Worm (Caenorhabditis elegans) whole organism, mixed stage, embryonic: ENCODE results near the gene C34F6.10.

ENCODE experiments used
- M03D4.4 ChIP-seq: sonication (generic microtip); optimal IDR thresholded peaks from 2 replicates; lab custom pipeline; 2017; ENCODE audit warnings: mild to moderate bottlenecking, missing genetic modification characterization, missing compliant biosample characterization
- bed-3 ChIP-seq: fragments of 200-800 bp; sonication (Bioruptor generic); optimal IDR thresholded peaks from 3 replicates; lab custom pipeline; 2018; ENCODE audit warnings: mild to moderate bottlenecking, missing genetic modification characterization, moderate library complexity, missing compliant biosample characterization
- blmp-1 ChIP-seq: fragments of 150-350 bp; optimal IDR thresholded peaks from 2 replicates; lab custom pipeline; 2014; ENCODE audit warnings: missing biosample characterization, missing genetic modification characterization
- ceh-39 ChIP-seq: fragments of 150-350 bp; optimal IDR thresholded peaks from 2 replicates; lab custom pipeline; 2014; ENCODE audit warnings: missing biosample characterization, missing genetic modification characterization
- ceh-83 ChIP-seq: fragments of 200-800 bp; sonication (Bioruptor generic); optimal IDR thresholded peaks from 2 replicates; lab custom pipeline; 2018; ENCODE audit warnings: mild to moderate bottlenecking, missing genetic modification characterization, missing compliant biosample characterization
- ces-1 ChIP-seq: fragments of 150-350 bp; optimal IDR thresholded peaks from 2 replicates; lab custom pipeline; 2014; ENCODE audit warnings: missing biosample characterization, missing genetic modification reagents, missing genetic modification characterization
- cnd-1 ChIP-seq: fragments of 200-800 bp; sonication (Bioruptor generic); optimal IDR thresholded peaks from 2 replicates; lab custom pipeline; 2018; ENCODE audit warnings: mild to moderate bottlenecking, missing genetic modification characterization, missing compliant biosample characterization
- drap-1 ChIP-seq: fragments of 200-800 bp; sonication (Bioruptor generic); optimal IDR thresholded peaks from 3 replicates; lab custom pipeline; 2018; ENCODE audit warnings: mild to moderate bottlenecking, missing genetic modification characterization, missing compliant biosample characterization
- elt-1 ChIP-seq: sonication (generic microtip); optimal IDR thresholded peaks from 2 replicates; lab custom pipeline; 2017; ENCODE audit warnings: missing genetic modification characterization, mild to moderate bottlenecking, missing compliant biosample characterization, antibody characterized with exemption, moderate library complexity, borderline replicate concordance; ENCODE audit not compliant: insufficient read depth
- elt-3 ChIP-seq: fragments of 150-350 bp; optimal IDR thresholded peaks from 2 replicates; lab custom pipeline; 2014; ENCODE audit warnings: missing biosample characterization, missing genetic modification characterization
- flh-1 ChIP-seq: fragments of 200-800 bp; sonication (Bioruptor generic); optimal IDR thresholded peaks from 2 replicates; lab custom pipeline; 2018; ENCODE audit warnings: mild to moderate bottlenecking, missing genetic modification characterization, moderate library complexity, missing compliant biosample characterization
- ham-2 ChIP-seq: fragments of 200-800 bp; sonication (Bioruptor generic); optimal IDR thresholded peaks from 2 replicates; lab custom pipeline; 2018; ENCODE audit warnings: mild to moderate bottlenecking, missing genetic modification characterization, missing compliant biosample characterization
- hlh-1 ChIP-seq: fragments of 150-350 bp; optimal IDR thresholded peaks from 2 replicates; lab custom pipeline; 2014; ENCODE audit warnings: missing biosample characterization, missing genetic modification reagents, missing genetic modification characterization
- lin-13 ChIP-seq: fragments of 150-350 bp; optimal IDR thresholded peaks from 2 replicates; lab custom pipeline; 2014; ENCODE audit warnings: missing biosample characterization, missing genetic modification characterization
- lin-32 ChIP-seq: fragments of 200-800 bp; sonication (Bioruptor generic); optimal IDR thresholded peaks from 2 replicates; lab custom pipeline; 2018; ENCODE audit warnings: mild to moderate bottlenecking, missing genetic modification characterization, missing compliant biosample characterization
- lsy-2 ChIP-seq: fragments of 150-350 bp; optimal IDR thresholded peaks from 2 replicates; lab custom pipeline; 2014; ENCODE audit warnings: missing biosample characterization, missing genetic modification characterization
- mep-1 ChIP-seq: fragments of 150-350 bp; optimal IDR thresholded peaks from 2 replicates; lab custom pipeline; 2017; ENCODE audit warnings: missing biosample characterization, missing genetic modification reagents, missing genetic modification characterization, inconsistent platforms
- mls-2 ChIP-seq: sonication (generic microtip); optimal IDR thresholded peaks from 2 replicates; lab custom pipeline; 2016; ENCODE audit warnings: mild to moderate bottlenecking, missing genetic modification characterization, moderate library complexity, missing compliant biosample characterization
- nhr-2 ChIP-seq: fragments of 150-350 bp; optimal IDR thresholded peaks from 2 replicates; lab custom pipeline; 2014; ENCODE audit warnings: missing biosample characterization, missing genetic modification characterization
- nhr-237 ChIP-seq: fragments of 150-350 bp; optimal IDR thresholded peaks from 2 replicates; lab custom pipeline; 2014; ENCODE audit warnings: missing biosample characterization, missing genetic modification characterization
- nhr-28 ChIP-seq: fragments of 150-350 bp; optimal IDR thresholded peaks from 2 replicates; lab custom pipeline; 2014; ENCODE audit warnings: missing biosample characterization, missing genetic modification characterization
- nhr-76 ChIP-seq: sonication (generic microtip); optimal IDR thresholded peaks from 2 replicates; lab custom pipeline; 2017; ENCODE audit warnings: missing biosample characterization, missing genetic modification characterization
- pha-4 ChIP-seq: fragments of 150-350 bp; optimal IDR thresholded peaks from 2 replicates; lab custom pipeline; 2018; ENCODE audit warnings: missing biosample characterization, missing genetic modification reagents, missing genetic modification characterization
- sem-2 ChIP-seq: fragments of 200-800 bp; sonication (Bioruptor generic); optimal IDR thresholded peaks from 2 replicates; lab custom pipeline; 2018; ENCODE audit warnings: mild to moderate bottlenecking, missing genetic modification characterization, missing compliant biosample characterization
- snpc-4 ChIP-seq: fragments of 150-350 bp; optimal IDR thresholded peaks from 2 replicates; lab custom pipeline; 2014; ENCODE audit warnings: missing biosample characterization, missing genetic modification characterization
- sptf-1 ChIP-seq: sonication (generic microtip); optimal IDR thresholded peaks from 2 replicates; lab custom pipeline; 2017; ENCODE audit warnings: mild to moderate bottlenecking, missing genetic modification characterization, moderate library complexity, missing compliant biosample characterization
- tbx-8 ChIP-seq: fragments of 200-800 bp; sonication (Bioruptor generic); optimal IDR thresholded peaks from 2 replicates; lab custom pipeline; 2018; ENCODE audit warnings: mild to moderate bottlenecking, missing genetic modification characterization, moderate library complexity, missing compliant biosample characterization
- unc-120 ChIP-seq: sonication (generic microtip); optimal IDR thresholded peaks from 2 replicates; lab custom pipeline; 2017; ENCODE audit warnings: missing genetic modification characterization, missing compliant biosample characterization; ENCODE audit not compliant: poor library complexity, severe bottlenecking
- unc-62 ChIP-seq: fragments of 150-350 bp; optimal IDR thresholded peaks from 2 replicates; lab custom pipeline; 2014; ENCODE audit warnings: missing biosample characterization, missing genetic modification reagents, missing genetic modification characterization
- zip-8 ChIP-seq: fragments of 150-350 bp; optimal IDR thresholded peaks from 2 replicates; lab custom pipeline; 2014; ENCODE audit warnings: missing biosample characterization, missing genetic modification characterization

The C34F6.10 gene

DNA sequence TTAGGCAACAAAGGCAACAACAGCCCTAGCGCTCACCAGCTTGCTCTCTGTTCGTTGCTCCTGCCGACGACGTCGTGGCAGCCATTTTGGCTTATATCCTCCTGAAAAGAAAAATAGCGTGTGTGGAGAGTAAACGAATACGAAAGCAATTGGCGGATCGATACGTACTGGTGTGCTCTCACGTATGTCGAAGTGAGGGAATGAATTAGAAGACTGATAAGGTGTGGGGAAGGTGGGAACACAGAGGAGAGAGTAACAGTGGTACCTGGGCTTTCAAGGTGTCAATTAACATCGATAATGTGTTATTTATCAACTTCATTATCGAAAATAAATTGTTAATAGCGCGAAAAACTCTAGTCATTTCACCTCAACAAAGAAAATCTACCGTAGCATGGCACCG lies 31.6 kb downstream of the C34F6.10 start, which contains the start of gene C34F6.5:
Gene C34F6.5, minus strand, starts transcription at position 101 of the 400 bp plus-strand sequence.
- TF ChIP-seq bed-3 (GFP tag; lab: Kevin White, UChicago) = no peak
- TF ChIP-seq flh-1 (GFP tag; lab: Kevin White, UChicago) = no peak
- no peak for TF ChIP-seq mls-2 (tag; lab: Kevin White, UChicago)
- no peak for TF ChIP-seq unc-62 (GFP tag; lab: Kevin White, UChicago)
- no peak for TF ChIP-seq nhr-2 (tag; lab: Kevin White, UChicago)
- no peak for TF ChIP-seq ces-1 (GFP tag; lab: Kevin White, UChicago)
- TF ChIP-seq lsy-2 = no peak
- no peak for TF ChIP-seq snpc-4
- TF ChIP-seq sem-2 (GFP tag; lab: Kevin White, UChicago) = no peak

DNA sequence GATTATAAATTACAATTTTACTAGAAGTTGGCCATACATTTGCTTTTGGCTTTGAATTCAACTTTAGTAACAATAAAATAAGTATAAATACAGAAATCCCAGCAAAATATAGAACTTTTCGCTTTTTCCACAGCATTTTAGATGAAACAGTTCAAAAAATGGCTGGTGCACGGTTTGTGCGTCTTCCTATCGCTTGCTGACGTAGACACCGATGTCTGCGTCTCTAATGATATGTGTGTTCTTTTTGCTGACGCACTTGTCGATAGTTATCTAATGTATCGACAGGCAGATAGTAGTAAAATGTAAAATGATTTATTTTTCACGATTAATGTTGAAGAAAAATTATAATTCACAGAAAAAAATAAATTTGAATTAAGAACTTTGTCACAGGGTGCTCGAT lies 33.5 kb downstream of the C34F6.10 start, which contains the start of gene hst-2:
Gene hst-2, minus strand, starts transcription at position 203 of the 400 bp plus-strand sequence.
- TF ChIP-seq pha-4 (tag; lab: Kevin White, UChicago) (peak; percentile 59), unc-62 (GFP tag; lab: Kevin White, UChicago) (peak; percentile 48), nhr-28 (no peak), bed-3 (GFP tag; lab: Kevin White, UChicago) (peak; percentile 2), ceh-39 (peak; percentile 59), ham-2 (GFP tag; lab: Kevin White, UChicago) (no peak), lsy-2 (peak; percentile 20), drap-1 (peak; percentile 27), sptf-1 (tag; lab: Kevin White, UChicago) (peak; percentile 50), sem-2 (GFP tag; lab: Kevin White, UChicago) (no peak), cnd-1 (peak; percentile 25), ces-1 (GFP tag; lab: Kevin White, UChicago) (peak; percentile 52), nhr-237 (tag; lab: Kevin White, UChicago) (peak; percentile 43), flh-1 (GFP tag; lab: Kevin White, UChicago) (no peak), nhr-2 (tag; lab: Kevin White, UChicago) (peak; percentile 55), blmp-1 (tag; lab: Kevin White, UChicago) (peak; percentile 14), hlh-1 (tag; lab: Kevin White, UChicago) (peak; percentile 48), M03D4.4 (tag; lab: Kevin White, UChicago) (peak; percentile 40), unc-120 (peak; percentile 2), elt-3 (peak; percentile 2), mls-2 (tag; lab: Kevin White, UChicago) (peak; percentile 10), lin-13 (tag; lab: Kevin White, UChicago) (peak; percentile 64), nhr-76 (tag; lab: Kevin White, UChicago) (no peak), mep-1 (peak; percentile 89)

DNA sequence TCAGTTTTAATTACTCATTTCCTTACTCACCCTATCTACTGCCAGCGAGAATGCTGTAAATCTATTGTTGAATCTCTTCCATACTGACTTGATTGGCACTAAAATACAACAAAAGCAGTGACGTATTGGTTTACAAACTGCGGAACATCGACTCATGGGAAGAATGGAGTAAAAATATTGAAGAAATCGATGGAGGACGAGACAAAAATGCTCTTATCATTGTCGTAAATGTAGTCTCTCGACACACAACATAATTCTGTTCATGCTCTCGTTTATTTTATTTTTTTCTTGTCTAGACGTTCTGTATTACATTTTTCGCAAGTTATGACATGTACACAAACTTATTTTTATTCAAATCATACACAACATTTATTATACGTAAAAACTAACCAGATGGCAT lies 36.7 kb downstream of the C34F6.10 start, which contains the start of gene C34F6.11:
Gene C34F6.11, minus strand, starts transcription at position 160 of the 400 bp plus-strand sequence.
- no peak for TF ChIP-seq zip-8 (tag; lab: Kevin White, UChicago)
- TF ChIP-seq unc-62 (GFP tag; lab: Kevin White, UChicago) = no peak
- TF ChIP-seq elt-1 (tag; lab: Kevin White, UChicago) = no peak
- no peak for TF ChIP-seq hlh-1 (tag; lab: Kevin White, UChicago)
- no peak for TF ChIP-seq sem-2 (GFP tag; lab: Kevin White, UChicago)
- TF ChIP-seq lin-32 (GFP tag; lab: Kevin White, UChicago) = no peak
- no peak for TF ChIP-seq M03D4.4 (tag; lab: Kevin White, UChicago)

DNA sequence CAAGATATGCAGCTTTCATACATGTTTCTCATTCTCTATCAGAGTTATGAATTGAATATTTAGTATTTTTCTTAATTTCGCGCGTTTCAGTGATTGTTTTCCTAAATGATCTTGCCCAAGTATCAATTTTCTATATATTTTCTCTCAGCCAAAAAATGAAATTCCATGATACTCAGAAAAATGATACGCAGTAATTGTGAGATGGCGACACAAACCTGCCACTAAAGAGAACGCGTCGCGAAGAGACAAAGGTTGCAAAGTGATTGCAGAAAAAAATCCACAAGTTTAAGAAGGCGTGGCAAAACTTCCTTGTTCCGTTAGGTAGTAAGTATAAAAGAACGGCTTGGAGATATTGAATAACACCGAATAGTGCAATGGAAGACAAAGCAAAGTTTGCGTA lies 39.3 kb downstream of the C34F6.10 start, which contains the start of gene col-179:
Gene col-179, plus strand, starts transcription at position 301 of the 400 bp plus-strand sequence.
- no peak for TF ChIP-seq lin-32 (GFP tag; lab: Kevin White, UChicago)
- no peak for TF ChIP-seq unc-120
- no peak for TF ChIP-seq ceh-83 (GFP tag; lab: Kevin White, UChicago)
- TF ChIP-seq snpc-4 = no peak
- no peak for TF ChIP-seq mls-2 (tag; lab: Kevin White, UChicago)
- TF ChIP-seq nhr-2 (tag; lab: Kevin White, UChicago) = no peak
- no peak for TF ChIP-seq tbx-8 (GFP tag; lab: Kevin White, UChicago)
- TF ChIP-seq hlh-1 (tag; lab: Kevin White, UChicago) = no peak
- TF ChIP-seq, all 35 proteins: peak for 0

DNA sequence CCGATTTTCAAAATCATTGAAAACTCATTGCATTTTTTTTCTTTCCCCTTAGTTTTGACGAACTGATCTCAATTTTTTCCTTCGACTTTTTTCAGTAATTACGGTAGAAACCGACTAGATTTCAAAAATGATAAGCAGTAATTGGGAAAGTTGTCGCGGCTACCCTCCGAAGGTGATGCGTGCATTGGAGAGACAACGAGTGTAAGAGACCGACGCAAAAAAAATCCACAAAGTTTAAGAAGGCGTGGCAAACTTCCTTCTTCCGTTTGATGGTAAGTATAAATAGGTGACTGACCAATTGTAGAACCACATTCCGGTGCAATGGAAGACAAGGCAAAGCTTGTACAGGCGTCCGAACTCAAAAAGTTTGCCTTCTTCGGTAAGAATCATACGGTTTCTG lies 41.3 kb downstream of the C34F6.10 start, which contains the start of gene col-178:
Gene col-178, plus strand, starts transcription at position 301 of the 400 bp plus-strand sequence.
- TF ChIP-seq unc-120 (no peak), ceh-39 (no peak), blmp-1 (tag; lab: Kevin White, UChicago) (no peak), ces-1 (GFP tag; lab: Kevin White, UChicago) (no peak), nhr-2 (tag; lab: Kevin White, UChicago) (no peak)
